Worm (Caenorhabditis elegans): Measurements from ENCODE around the gene warf-1.

Gene warf-1

ce11 chrIV:7654212-7654778 is 19.7 kb downstream of the warf-1 start, which contains the start of gene nrde-4 (continued):
- TF ChIP-seq mep-1 (tag; optimal IDR thresholded peaks at IDR 0.05) (peak; percentile 81), tlp-1 (tag; optimal IDR thresholded peaks at IDR 0.05) (no peak), egl-27 (tag; optimal IDR thresholded peaks at IDR 0.05) (no peak), xbp-1 (tag; optimal IDR thresholded peaks at IDR 0.05) (peak; percentile 61), isw-1 (GFP tag; IDR thresholded peaks at IDR 0.05) (peak; percentile 43), grh-1 (GFP tag; IDR thresholded peaks at IDR 0.05) (no peak), ceh-90 (tag; optimal IDR thresholded peaks at IDR 0.05) (no peak), sptf-1 (tag; optimal IDR thresholded peaks at IDR 0.05) (no peak), ets-5 (GFP tag; IDR thresholded peaks at IDR 0.05) (no peak), mef-2 (tag; optimal IDR thresholded peaks at IDR 0.05) (no peak), nhr-47 (tag; optimal IDR thresholded peaks at IDR 0.05) (peak; percentile 61), nhr-76 (tag; optimal IDR thresholded peaks at IDR 0.05) (no peak), tbx-2 (tag; optimal IDR thresholded peaks at IDR 0.05) (peak; percentile 50), ama-1 (optimal IDR thresholded peaks at IDR 0.05) (no peak), ceh-8 (GFP tag; optimal IDR thresholded peaks at IDR 0.05) (no peak), jun-1 (tag; optimal IDR thresholded peaks at IDR 0.05) (peak; percentile 22), dsc-1 (tag; optimal IDR thresholded peaks at IDR 0.05) (peak; percentile 30), Y116A8C.19 (tag; optimal IDR thresholded peaks at IDR 0.05; ENCODE audit: borderline replicate concordance) (no peak), C34B4.2 (tag; optimal IDR thresholded peaks at IDR 0.05) (no peak), unc-130 (tag; optimal IDR thresholded peaks at IDR 0.05) (peak; percentile 34), F16B12.6 (tag; optimal IDR thresholded peaks at IDR 0.05) (peak; percentile 48), nhr-71 (tag; optimal IDR thresholded peaks at IDR 0.05) (peak; percentile 77), hlh-4 (tag; optimal IDR thresholded peaks at IDR 0.05) (no peak), swsn-7 (tag; optimal IDR thresholded peaks at IDR 0.05) (peak; percentile 61), nhr-85 (tag) (peak; percentile 73), pqm-1 (tag; optimal IDR thresholded peaks at IDR 0.05) (no peak), unc-62 (GFP tag; optimal IDR thresholded peaks at IDR 0.05) (no peak), egl-13 (tag; optimal IDR thresholded peaks at IDR 0.05) (peak; percentile 14), lsy-2 (tag; optimal IDR thresholded peaks at IDR 0.05) (peak; percentile 53 to 86), ceh-82 (tag; optimal IDR thresholded peaks at IDR 0.05) (peak; percentile 65 to 77 (median 69)), fos-1 (tag; optimal IDR thresholded peaks at IDR 0.05) (peak; percentile 11), unc-86 (tag; optimal IDR thresholded peaks at IDR 0.05) (peak; percentile 38), C16A3.4 (tag; optimal IDR thresholded peaks at IDR 0.05) (peak; percentile 86), nhr-84 (tag; optimal IDR thresholded peaks at IDR 0.05) (no peak), zag-1 (tag; optimal IDR thresholded peaks at IDR 0.05) (no peak), nhr-11 (tag; optimal IDR thresholded peaks at IDR 0.05) (no peak), elt-3 (tag; optimal IDR thresholded peaks at IDR 0.05) (peak in 3 of 6 experiments; percentile 44 to 65 (median 61)), lin-13 (GFP tag; optimal IDR thresholded peaks at IDR 0.05) (peak; percentile 67), nhr-90 (tag; optimal IDR thresholded peaks at IDR 0.05; ENCODE audit: poor library complexity) (peak; percentile 64), fkh-4 (tag; optimal IDR thresholded peaks at IDR 0.05; ENCODE audit: borderline replicate concordance) (no peak), nhr-28 (tag; optimal IDR thresholded peaks at IDR 0.05) (no peak), lin-15B (tag; optimal IDR thresholded peaks at IDR 0.05) (peak; percentile 82), C04F5.9 (tag; optimal IDR thresholded peaks at IDR 0.05) (no peak), unc-30 (tag; optimal IDR thresholded peaks at IDR 0.05) (no peak), snu-23 (GFP tag; optimal IDR thresholded peaks at IDR 0.05) (peak; percentile 76), pax-3 (tag; optimal IDR thresholded peaks at IDR 0.05) (no peak), efl-1 (optimal IDR thresholded peaks at IDR 0.05) (peak; percentile 76 to 79), efl-1 (GFP tag; optimal IDR thresholded peaks at IDR 0.05 in 1 of 2) (peak; percentile 71 to 96), zip-4 (GFP tag; optimal IDR thresholded peaks at IDR 0.05) (no peak), fkh-10 (GFP tag; optimal IDR thresholded peaks at IDR 0.05) (no peak), ztf-11 (tag; optimal IDR thresholded peaks at IDR 0.05) (peak in 1 of 2 experiments; percentile 30), ceh-88 (GFP tag; IDR thresholded peaks at IDR 0.05) (no peak), nhr-19 (GFP tag; conservative IDR thresholded peaks at IDR 0.05) (peak; percentile 15; the same call in 1 of the 2 replicates), irx-1 (tag; optimal IDR thresholded peaks at IDR 0.05) (no peak)
